Worm (Caenorhabditis elegans): ENCODE measurements around the gene coq-5.

ce11 chrIII:7835684-7836083, 22.6 kb downstream of the coq-5 start:
- no peak for TF ChIP-seq dve-1 (tag; optimal IDR thresholded peaks at IDR 0.05)
- TF ChIP-seq unc-42 (tag; optimal IDR thresholded peaks at IDR 0.05), result no peak
- TF ChIP-seq ceh-22 (tag; optimal IDR thresholded peaks at IDR 0.05), result no peak
- TF ChIP-seq tbx-2 (tag; optimal IDR thresholded peaks at IDR 0.05), result no peak
- TF ChIP-seq sox-2 (GFP tag; IDR thresholded peaks at IDR 0.05), result no peak

All from whole organism, late embryonic.